Fruit fly (Drosophila melanogaster) whole organism: ENCODE results near the gene wisp.

Source experiments
- CG8478 ChIP-seq: fragments of >200 bp; optimal IDR thresholded peaks from 2 replicates; lab custom pipeline; 2018; ENCODE audit warnings: inconsistent platforms
- Dll ChIP-seq: fragments of >200 bp; optimal IDR thresholded peaks from 2 replicates; lab custom pipeline; 2017
- EcR ChIP-seq, 2 experiments: fragments of >200 bp; optimal IDR thresholded peaks; 2 replicates each; lab custom pipeline; 2017; ENCODE audit warnings: missing biosample characterization in 2 of 2, missing genetic modification characterization in 2 of 2, missing genetic modification reagents in 2 of 2
- pan ChIP-seq: fragments of >200 bp; optimal IDR thresholded peaks from 2 replicates; lab custom pipeline; 2017
- psq ChIP-seq: fragments of >200 bp; optimal IDR thresholded peaks from 2 replicates; lab custom pipeline; 2017
- usp ChIP-seq: fragments of >200 bp; optimal IDR thresholded peaks from 2 replicates; lab custom pipeline; 2017; ENCODE audit warnings: missing biosample characterization, missing genetic modification characterization, mixed read lengths

Gene wisp

dm6 chrX:11868866-11869265 is 24.9 kb upstream of the wisp start, which contains the start of the genes Nrd1 and CG1847:
TSS of gene Nrd1 (minus strand) at chrX:11868893.
TSS of gene CG1847 (plus strand) at chrX:11869170.
- TF ChIP-seq psq (lab: Kevin White, UChicago) (no peak), Dll (lab: Kevin White, UChicago) (no peak), pan (lab: Kevin White, UChicago) (no peak), EcR (GFP tag; optimal IDR thresholded peaks at IDR 0.05; lab: Kevin White, UChicago) (no peak), usp (no peak), CG8478 (lab: Kevin White, UChicago) (no peak)

DNA sequence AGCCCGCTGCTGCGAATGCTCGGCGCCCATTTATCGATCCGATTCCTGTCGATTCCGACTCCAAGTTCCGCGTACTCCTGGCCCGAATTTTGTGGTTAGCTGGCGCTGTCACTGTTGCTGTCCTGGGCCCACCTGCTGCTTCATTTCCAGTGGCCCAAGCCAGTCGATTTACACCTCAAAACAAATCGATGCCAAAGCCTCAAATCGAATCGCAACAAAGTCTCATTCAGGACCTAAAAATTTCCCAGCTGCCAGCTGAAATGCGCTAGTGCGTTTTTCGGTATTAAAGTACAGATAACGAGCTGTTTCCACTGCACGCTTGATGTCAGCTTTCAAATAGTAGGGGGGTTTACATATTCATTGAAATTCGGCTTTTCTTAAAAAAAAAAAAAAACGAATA is 21.2 kb upstream of the wisp start, which contains the start of gene BORCS5:
BORCS5 (minus strand) TSS at position 263 of the 400 bp plus-strand sequence.
- no peak for TF ChIP-seq EcR (GFP tag; optimal IDR thresholded peaks at IDR 0.05; lab: Kevin White, UChicago)
- no peak for TF ChIP-seq Dll (lab: Kevin White, UChicago)
- no peak for TF ChIP-seq usp
- no peak for TF ChIP-seq CG8478 (lab: Kevin White, UChicago)
- no peak for TF ChIP-seq psq (lab: Kevin White, UChicago)
- no peak for TF ChIP-seq pan (lab: Kevin White, UChicago)

- TF ChIP-seq psq (lab: Kevin White, UChicago) (no peak), Dll (lab: Kevin White, UChicago) (no peak), EcR (GFP tag; optimal IDR thresholded peaks at IDR 0.05; lab: Kevin White, UChicago) (no peak), CG8478 (lab: Kevin White, UChicago) (no peak), usp (no peak), pan (lab: Kevin White, UChicago) (no peak)
Observed at dm6 chrX:11873116-11873515, 20.6 kb upstream of the wisp start, which contains the start of gene CG15739. TSS of gene CG15739 (plus strand) at chrX:11873319.

DNA sequence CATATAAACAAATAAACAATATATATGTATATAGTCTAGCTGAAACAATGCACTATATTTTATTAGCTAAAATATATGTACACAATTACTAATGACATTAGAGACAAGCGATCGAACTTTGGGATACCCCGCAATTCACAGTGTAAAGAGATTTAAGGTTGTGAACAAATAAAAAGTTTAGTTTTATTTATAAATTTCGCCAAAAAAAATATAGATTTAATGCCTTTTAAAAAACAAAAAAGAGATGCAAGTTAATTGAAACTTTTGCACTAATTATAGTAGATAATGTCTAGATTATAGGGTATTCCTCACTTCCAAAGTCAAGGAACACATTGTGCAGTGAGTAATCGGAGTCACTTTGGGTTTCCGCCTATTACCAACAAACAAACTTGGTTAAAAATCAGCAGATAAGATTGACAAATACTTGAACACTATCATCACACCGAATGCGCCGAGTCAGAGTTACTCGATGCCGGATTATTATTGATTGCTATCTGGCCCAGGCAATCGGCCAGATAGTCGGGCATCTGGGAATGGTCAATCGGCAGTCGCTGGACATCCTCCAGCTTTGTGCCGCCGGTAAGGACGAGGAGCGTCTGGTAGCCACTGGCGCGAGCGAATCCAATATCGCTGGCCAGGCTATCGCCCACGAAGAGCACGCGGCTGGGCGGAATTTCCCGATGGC is 18.5 kb upstream of the wisp start:
- no peak for TF ChIP-seq Dll (lab: Kevin White, UChicago)
- TF ChIP-seq pan (lab: Kevin White, UChicago), result no peak
- no peak for TF ChIP-seq usp

- TF ChIP-seq CG8478 (lab: Kevin White, UChicago) (no peak), pan (lab: Kevin White, UChicago) (no peak), Dll (lab: Kevin White, UChicago) (no peak), EcR (GFP tag; optimal IDR thresholded peaks at IDR 0.05; lab: Kevin White, UChicago) (no peak), psq (lab: Kevin White, UChicago) (no peak), usp (no peak)
Observed at dm6 chrX:11877165-11877564, 16.6 kb upstream of the wisp start, which contains the start of gene CG10352. TSS of gene CG10352 (minus strand) at chrX:11877168.

DNA sequence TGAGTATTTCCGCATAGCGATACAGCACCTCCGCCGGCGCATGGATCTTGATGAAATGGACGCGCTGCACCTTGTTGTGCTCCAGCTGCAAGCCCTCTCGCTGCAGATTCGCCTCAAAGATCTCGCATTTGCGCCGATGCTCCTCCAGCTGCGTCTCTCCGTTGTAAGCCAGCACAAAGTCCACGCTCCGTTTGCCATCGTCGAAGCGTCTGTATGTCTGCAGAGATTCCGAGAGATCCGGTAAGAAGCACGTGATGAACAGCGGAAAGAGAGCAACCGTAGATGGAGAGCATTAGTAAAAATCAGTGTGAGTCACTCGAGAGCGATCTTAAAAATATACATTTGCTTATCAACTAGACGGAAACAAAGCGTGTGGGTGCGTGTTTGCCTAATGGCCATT is 12.1 kb upstream of the wisp start:
- TF ChIP-seq psq (lab: Kevin White, UChicago), result no peak
- no peak for TF ChIP-seq Dll (lab: Kevin White, UChicago)
- no peak for TF ChIP-seq pan (lab: Kevin White, UChicago)
- no peak for TF ChIP-seq CG8478 (lab: Kevin White, UChicago)
- no peak for TF ChIP-seq EcR (GFP tag; optimal IDR thresholded peaks at IDR 0.05; lab: Kevin White, UChicago)
- TF ChIP-seq usp, result no peak

- TF ChIP-seq CG8478 (lab: Kevin White, UChicago), result no peak
Observed at dm6 chrX:11882447-11882846, 11.3 kb upstream of the wisp start.

dm6 chrX:11884134-11884533 is 9.6 kb upstream of the wisp start:
- no peak for TF ChIP-seq psq (lab: Kevin White, UChicago)
- no peak for TF ChIP-seq pan (lab: Kevin White, UChicago)
- TF ChIP-seq usp, result no peak

DNA sequence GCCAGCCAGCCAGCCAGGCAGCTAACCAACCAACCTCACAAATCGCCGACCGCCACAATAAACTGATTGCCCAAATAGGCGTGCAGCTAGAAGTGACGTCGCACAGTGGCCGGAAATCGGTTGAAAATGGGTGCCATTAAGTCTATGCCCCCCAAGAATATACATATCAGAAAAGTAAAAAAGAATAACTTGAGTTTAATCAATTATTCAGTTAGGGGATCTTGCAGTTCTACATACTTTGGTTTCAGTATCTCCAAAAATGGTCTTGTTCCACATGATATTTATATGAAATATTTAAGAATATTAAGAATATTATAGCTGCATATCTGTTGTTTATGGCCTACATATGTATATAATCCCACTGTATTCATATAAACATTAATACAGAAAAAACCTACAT is 8.4 kb upstream of the wisp start:
- TF ChIP-seq EcR (GFP tag; optimal IDR thresholded peaks at IDR 0.05; lab: Kevin White, UChicago) (no peak), usp (no peak)

- no peak for TF ChIP-seq psq (lab: Kevin White, UChicago)
- TF ChIP-seq CG8478 (lab: Kevin White, UChicago), result no peak
- no peak for TF ChIP-seq EcR (GFP tag; optimal IDR thresholded peaks at IDR 0.05; lab: Kevin White, UChicago)
- no peak for TF ChIP-seq pan (lab: Kevin White, UChicago)
- no peak for TF ChIP-seq usp
- no peak for TF ChIP-seq Dll (lab: Kevin White, UChicago)
Observed at dm6 chrX:11886976-11887375, 6.8 kb upstream of the wisp start, which contains the start of the genes CG10353 and SelG. TSS of gene CG10353 (minus strand) at chrX:11887162. TSS of gene SelG (plus strand) at chrX:11887284.

DNA sequence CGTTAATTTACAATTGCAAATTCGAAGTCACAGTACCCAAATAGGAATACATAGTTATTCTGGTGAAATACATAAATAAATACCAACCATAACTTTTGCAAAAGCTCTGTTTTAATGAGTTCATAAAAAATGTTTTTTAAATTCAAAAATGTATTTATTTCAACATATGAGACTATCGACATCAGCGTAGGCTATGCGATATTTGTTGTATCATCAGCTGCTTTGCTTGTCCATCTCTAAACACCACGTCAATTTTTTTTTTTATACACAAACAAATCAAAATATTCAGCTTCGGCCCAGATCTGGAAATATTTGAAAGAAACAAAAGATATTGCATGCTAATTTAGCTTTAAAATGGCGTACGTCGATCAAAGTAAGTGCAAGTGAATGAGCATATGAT is 5.6 kb upstream of the wisp start, which contains the start of gene CG1840:
CG1840 (plus strand) TSS at position 211 of the 400 bp plus-strand sequence.
- TF ChIP-seq Dll (lab: Kevin White, UChicago) (no peak), psq (lab: Kevin White, UChicago) (no peak), usp (no peak), pan (lab: Kevin White, UChicago) (no peak), EcR (GFP tag; optimal IDR thresholded peaks at IDR 0.05; lab: Kevin White, UChicago) (no peak), CG8478 (lab: Kevin White, UChicago) (no peak)

DNA sequence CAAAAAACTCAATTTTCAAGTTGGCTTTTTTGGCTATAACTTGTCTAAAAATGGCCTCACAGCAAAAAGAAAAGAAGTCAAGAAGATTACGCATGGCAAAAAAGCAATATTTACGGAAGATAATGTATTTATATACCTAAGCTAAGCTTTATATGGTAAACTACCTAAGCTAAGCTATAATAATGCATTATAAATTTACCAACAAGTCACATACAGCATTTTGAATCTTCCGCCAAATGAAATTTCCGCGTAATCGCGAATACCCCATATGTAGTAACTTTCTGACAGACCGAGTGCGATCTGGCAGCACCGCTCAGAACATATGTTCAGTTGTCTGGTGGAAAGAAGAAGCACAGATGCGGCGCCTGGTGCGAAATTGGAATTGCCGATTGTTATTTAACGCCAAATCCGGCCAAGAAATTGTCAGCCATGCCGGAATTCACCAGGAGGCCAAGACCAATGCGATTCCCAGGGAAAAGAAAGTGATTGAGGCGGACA is 2.0 kb upstream of the wisp start, which contains the start of gene sicily:
sicily (plus strand) TSS at position 51 of the 498 bp plus-strand sequence.
- no peak for TF ChIP-seq Dll (lab: Kevin White, UChicago)
- TF ChIP-seq EcR (GFP tag; optimal IDR thresholded peaks at IDR 0.05; lab: Kevin White, UChicago), result no peak
- no peak for TF ChIP-seq psq (lab: Kevin White, UChicago)
- TF ChIP-seq CG8478 (lab: Kevin White, UChicago), result no peak
- no peak for TF ChIP-seq usp
- no peak for TF ChIP-seq pan (lab: Kevin White, UChicago)
